Worm (Caenorhabditis elegans) whole organism, L3 larva: ENCODE results near the gene C08E8.10.

ENCODE experiments used
- aly-2 ChIP-seq: fragments of 150-350 bp; optimal IDR thresholded peaks from 2 replicates; lab custom pipeline; 2014; ENCODE audit warnings: missing biosample characterization, missing genetic modification characterization
- elt-1 ChIP-seq: fragments of 150-350 bp; optimal IDR thresholded peaks from 2 replicates; lab custom pipeline; 2014; ENCODE audit warnings: missing biosample characterization, missing genetic modification characterization
- fkh-10 ChIP-seq: sonication (generic microtip); optimal IDR thresholded peaks from 2 replicates; lab custom pipeline; 2017; ENCODE audit warnings: missing biosample characterization, missing genetic modification reagents, missing genetic modification characterization
- fos-1 ChIP-seq: fragments of 150-350 bp; optimal IDR thresholded peaks from 2 replicates; lab custom pipeline; 2014; ENCODE audit warnings: missing biosample characterization, missing genetic modification characterization
- nhr-12 ChIP-seq: fragments of 150-350 bp; optimal IDR thresholded peaks from 2 replicates; lab custom pipeline; 2014; ENCODE audit warnings: missing biosample characterization, missing genetic modification characterization
- nhr-77 ChIP-seq: fragments of 150-350 bp; optimal IDR thresholded peaks from 2 replicates; lab custom pipeline; 2014; ENCODE audit warnings: missing biosample characterization, missing genetic modification characterization
- pqm-1 ChIP-seq: fragments of 150-350 bp; optimal IDR thresholded peaks from 2 replicates; lab custom pipeline; 2017; ENCODE audit warnings: missing biosample characterization, missing genetic modification characterization, inconsistent platforms
- snpc-4 ChIP-seq: fragments of 150-350 bp; optimal IDR thresholded peaks from 2 replicates; lab custom pipeline; 2014; ENCODE audit warnings: missing biosample characterization, missing genetic modification characterization

DNA sequence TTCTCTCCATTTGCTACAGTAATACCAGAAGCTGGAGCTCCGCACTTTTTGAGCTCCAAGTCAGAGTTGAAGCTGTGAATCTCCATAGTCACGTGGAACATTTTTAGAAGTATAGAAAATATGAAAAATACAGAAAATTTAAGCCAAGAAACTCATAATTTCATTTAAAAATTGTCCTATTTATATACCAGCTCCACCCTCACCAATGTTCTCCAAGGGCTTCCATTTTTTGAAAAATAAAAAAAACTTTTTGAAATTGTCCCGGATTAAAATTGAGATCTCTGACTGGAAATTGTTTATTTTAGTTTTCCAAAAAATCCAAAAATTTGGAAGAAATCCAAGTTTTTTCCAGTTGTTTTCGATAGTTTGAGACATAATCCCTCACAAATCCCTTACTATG, 20.2 kb upstream of the C08E8.10 start, which contains the start of gene C08E8.5:
- TF ChIP-seq aly-2 (tag; lab: Kevin White, UChicago) (no peak), elt-1 (tag; lab: Kevin White, UChicago) (no peak), nhr-77 (tag; lab: Kevin White, UChicago) (no peak), fkh-10 (GFP tag; lab: Kevin White, UChicago) (no peak), nhr-12 (no peak), snpc-4 (tag; lab: Kevin White, UChicago) (no peak), pqm-1 (no peak), fos-1 (tag; lab: Kevin White, UChicago) (no peak)
